Worm (Caenorhabditis elegans) whole organism, mixed stage, embryonic: ENCODE data around the gene F56C3.10.

Source experiments
- ceh-43 ChIP-seq: fragments of 200-800 bp; sonication (Bioruptor generic); optimal IDR thresholded peaks from 2 replicates; lab custom pipeline; 2018; ENCODE audit warnings: mild to moderate bottlenecking, missing genetic modification characterization, moderate library complexity, missing compliant biosample characterization
- flh-1 ChIP-seq: fragments of 200-800 bp; sonication (Bioruptor generic); optimal IDR thresholded peaks from 2 replicates; lab custom pipeline; 2018; ENCODE audit warnings: mild to moderate bottlenecking, missing genetic modification characterization, moderate library complexity, missing compliant biosample characterization
- hlh-1 ChIP-seq: fragments of 150-350 bp; optimal IDR thresholded peaks from 2 replicates; lab custom pipeline; 2014; ENCODE audit warnings: missing biosample characterization, missing genetic modification reagents, missing genetic modification characterization
- mab-5 ChIP-seq: fragments of 150-350 bp; optimal IDR thresholded peaks from 2 replicates; lab custom pipeline; 2014; ENCODE audit warnings: missing biosample characterization, missing genetic modification characterization
- mep-1 ChIP-seq: fragments of 150-350 bp; optimal IDR thresholded peaks from 2 replicates; lab custom pipeline; 2017; ENCODE audit warnings: missing biosample characterization, missing genetic modification reagents, missing genetic modification characterization, inconsistent platforms
- ztf-11 ChIP-seq: fragments of 150-350 bp; optimal IDR thresholded peaks from 2 replicates; lab custom pipeline; 2014; ENCODE audit warnings: missing biosample characterization, missing genetic modification characterization

- no peak for TF ChIP-seq mab-5 (tag; lab: Kevin White, UChicago)
- no peak for TF ChIP-seq ztf-11 (tag; lab: Kevin White, UChicago)
- TF ChIP-seq mep-1 (tag; lab: Kevin White, UChicago) = no peak
- no peak for TF ChIP-seq ceh-43 (GFP tag; lab: Kevin White, UChicago)
- no peak for TF ChIP-seq flh-1
- TF ChIP-seq hlh-1 (tag; lab: Kevin White, UChicago) = no peak
These were observed 3.1 kb upstream of the F56C3.10 start, which contains the start of gene F56C3.8 for ce11 chrX:1384538-1384937.
